Worm (Caenorhabditis elegans): ENCODE measurements around the gene gpcp-1.

- TF ChIP-seq dve-1 (tag; optimal IDR thresholded peaks at IDR 0.05; ENCODE audit: insufficient read depth) (no peak), unc-39 (tag; optimal IDR thresholded peaks at IDR 0.05) (no peak), nhr-76 (tag; optimal IDR thresholded peaks at IDR 0.05) (no peak), fos-1 (tag; optimal IDR thresholded peaks at IDR 0.05) (no peak), ceh-82 (tag; optimal IDR thresholded peaks at IDR 0.05) (no peak), nhr-11 (tag; optimal IDR thresholded peaks at IDR 0.05) (no peak), Y48G9A.11 (GFP tag; IDR thresholded peaks at IDR 0.05) (no peak), ces-1 (GFP tag; optimal IDR thresholded peaks at IDR 0.05) (no peak), tra-1 (GFP tag; IDR thresholded peaks at IDR 0.05) (no peak), mdl-1 (tag; optimal IDR thresholded peaks at IDR 0.05) (no peak), unc-62 (GFP tag; optimal IDR thresholded peaks at IDR 0.05 in 1 of 2) (no peak), unc-62 (tag; optimal IDR thresholded peaks at IDR 0.05) (no peak), skn-1 (tag; optimal IDR thresholded peaks at IDR 0.05) (no peak), ama-1 (optimal IDR thresholded peaks at IDR 0.05) (no peak)
These were observed 51.1 kb downstream of the gpcp-1 start, which contains the start of gene rsef-1 for ce11 chrX:3059299-3059698.

Measured in whole organism, L4 larva.